Worm (Caenorhabditis elegans) whole organism, early embryonic: ENCODE measurements around the gene puf-5.

Source experiments
- B0310.2 ChIP-seq: sonication (generic microtip); optimal IDR thresholded peaks from 2 replicates; lab custom pipeline; 2016; ENCODE audit warnings: mild to moderate bottlenecking, missing genetic modification characterization, missing compliant biosample characterization
- F13C5.2 ChIP-seq: sonication (generic microtip); optimal IDR thresholded peaks from 2 replicates; lab custom pipeline; 2017; ENCODE audit warnings: mild to moderate bottlenecking, missing genetic modification characterization, inconsistent platforms, missing compliant biosample characterization
- aly-1 ChIP-seq: sonication (generic microtip); optimal IDR thresholded peaks from 2 replicates; lab custom pipeline; 2016; ENCODE audit warnings: missing genetic modification characterization, missing compliant biosample characterization
- ama-1 ChIP-seq: fragments of 150-350 bp; optimal IDR thresholded peaks from 2 replicates; lab custom pipeline; 2014
- ceh-13 ChIP-seq: fragments of 200-800 bp; sonication (Bioruptor generic); optimal IDR thresholded peaks from 2 replicates; lab custom pipeline; 2018; ENCODE audit warnings: mild to moderate bottlenecking, missing genetic modification characterization, missing compliant biosample characterization
- ceh-36 ChIP-seq: sonication (generic microtip); optimal IDR thresholded peaks from 2 replicates; lab custom pipeline; 2016; ENCODE audit warnings: missing genetic modification characterization, inconsistent platforms, missing compliant biosample characterization
- ets-7 ChIP-seq: sonication (generic microtip); optimal IDR thresholded peaks from 2 replicates; lab custom pipeline; 2016; ENCODE audit warnings: missing genotype, missing genetic modification characterization, missing compliant biosample characterization
- flt-1 ChIP-seq: fragments of 200-800 bp; sonication (Bioruptor generic); IDR thresholded peaks from 2 replicates; pipeline ENCODE4 v1.3.6; 2022; ENCODE audit warnings: missing genetic modification characterization, missing compliant biosample characterization
- hmbx-1 ChIP-seq: sonication (generic microtip); optimal IDR thresholded peaks from 2 replicates; lab custom pipeline; 2016; ENCODE audit warnings: mild to moderate bottlenecking, missing genetic modification characterization, missing compliant biosample characterization
- hmg-4 ChIP-seq: fragments of 200-800 bp; sonication (Bioruptor generic); optimal IDR thresholded peaks from 2 replicates; lab custom pipeline; 2018; ENCODE audit warnings: mild to moderate bottlenecking, missing genetic modification characterization, missing compliant biosample characterization
- hnd-1 ChIP-seq: sonication (generic microtip); optimal IDR thresholded peaks from 2 replicates; lab custom pipeline; 2016; ENCODE audit warnings: missing genetic modification characterization, missing compliant biosample characterization
- pes-1 ChIP-seq: fragments of 200-800 bp; sonication (Bioruptor generic); IDR thresholded peaks from 2 replicates; pipeline ENCODE4 v1.3.6; 2022; ENCODE audit warnings: missing genetic modification reagents, missing genetic modification characterization, missing compliant biosample characterization
- scrt-1 ChIP-seq: fragments of 200-800 bp; sonication (Bioruptor generic); IDR thresholded peaks from 2 replicates; pipeline ENCODE4 v1.3.6; 2022; ENCODE audit warnings: missing genetic modification characterization, missing compliant biosample characterization
- sea-1 ChIP-seq: fragments of 200-800 bp; sonication (Bioruptor generic); conservative IDR thresholded peaks from 2 replicates; pipeline ENCODE4 v1.3.6; 2022; ENCODE audit warnings: missing genetic modification characterization, missing compliant biosample characterization
- tbx-11 ChIP-seq: fragments of 200-800 bp; sonication (Bioruptor generic); IDR thresholded peaks from 2 replicates; pipeline ENCODE4 v1.3.6; 2022; ENCODE audit warnings: missing genetic modification characterization, missing compliant biosample characterization
- tbx-37 ChIP-seq: fragments of 200-800 bp; sonication (Bioruptor generic); conservative IDR thresholded peaks from 2 replicates; pipeline ENCODE4 v1.3.6; 2022; ENCODE audit warnings: missing genetic modification reagents, missing genetic modification characterization, missing compliant biosample characterization
- tra-4 ChIP-seq: sonication (generic microtip); optimal IDR thresholded peaks from 2 replicates; lab custom pipeline; 2017; ENCODE audit warnings: missing genetic modification characterization, missing compliant biosample characterization

puf-5 gene

DNA sequence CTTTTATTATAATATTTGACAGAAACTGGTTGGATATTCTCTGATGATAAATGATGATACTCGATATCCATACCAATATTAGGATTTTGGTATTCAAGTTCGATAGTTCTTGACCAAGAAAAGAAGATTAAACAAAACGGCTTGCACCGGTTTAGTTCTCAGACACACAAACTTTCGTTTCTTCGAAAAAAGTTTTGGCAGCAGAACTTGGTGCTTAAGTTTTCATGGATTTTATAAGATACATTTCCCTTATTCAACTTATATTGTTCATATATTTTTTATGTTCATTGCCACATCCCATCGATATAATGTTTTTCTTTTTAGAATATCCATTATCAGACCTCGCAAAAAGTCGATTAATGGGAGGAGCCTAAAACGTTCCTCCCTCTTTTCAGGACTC is 15.3 kb downstream of the puf-5 start, which contains the start of gene aptf-4:
TSS of gene aptf-4 (plus strand) at position 301 of the 400 bp plus-strand sequence.
- TF ChIP-seq hmbx-1 (tag; lab: Kevin White, UChicago), result no peak
- TF ChIP-seq pes-1 (GFP tag; lab: Robert Waterston, UW), result no peak
- TF ChIP-seq hnd-1, result no peak
- no peak for TF ChIP-seq ama-1 (lab: Kevin White, UChicago)
- TF ChIP-seq tra-4, result no peak
- TF ChIP-seq hmg-4 (GFP tag; lab: Kevin White, UChicago), result no peak
- TF ChIP-seq scrt-1 (GFP tag; lab: Robert Waterston, UW), result no peak
- no peak for TF ChIP-seq flt-1 (GFP tag; lab: Robert Waterston, UW)
- TF ChIP-seq sea-1, result no peak
- TF ChIP-seq B0310.2, result no peak
- no peak for TF ChIP-seq ets-7 (tag; lab: Kevin White, UChicago)

DNA sequence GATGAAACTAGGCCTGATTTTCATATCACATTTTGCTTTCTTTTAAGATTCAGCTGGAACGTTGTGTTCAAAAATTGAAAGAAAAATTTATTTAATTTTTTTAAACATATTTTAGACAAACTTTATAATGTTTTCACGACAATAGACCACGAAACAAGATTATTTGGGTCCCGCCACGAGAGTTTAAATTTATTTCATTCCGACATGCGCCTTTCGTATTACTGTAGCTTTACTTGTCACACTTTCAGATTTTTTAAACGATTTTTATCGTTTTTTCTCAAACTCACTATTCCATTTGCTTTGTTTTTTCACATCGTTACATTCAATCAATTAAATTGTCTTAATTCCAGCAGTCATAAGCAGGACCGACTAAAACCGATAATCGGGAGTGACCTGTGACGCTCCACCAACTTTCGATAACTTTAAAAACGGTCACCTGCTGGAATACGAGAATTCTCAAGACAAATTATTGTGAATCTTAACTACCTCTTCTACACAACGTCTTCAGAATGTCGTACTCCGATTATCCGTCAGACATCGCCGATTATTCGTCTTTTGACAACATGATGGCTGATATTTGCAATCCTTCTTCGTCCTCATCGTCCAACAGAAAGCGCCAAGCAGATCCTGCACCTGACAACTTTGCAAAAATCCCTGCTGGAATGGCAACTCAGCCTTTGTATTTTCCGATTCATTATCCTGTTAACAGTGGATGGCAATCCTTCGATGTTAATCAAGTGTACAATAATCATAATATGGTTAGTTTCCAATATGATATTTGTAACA is 18.7 kb downstream of the puf-5 start, which contains the start of gene aptf-3:
TSS of gene aptf-3 (plus strand) at position 351 of the 786 bp plus-strand sequence.
- TF ChIP-seq ama-1 (lab: Kevin White, UChicago) (no peak), ceh-36 (tag; lab: Kevin White, UChicago) (no peak), tbx-37 (no peak), hmg-4 (GFP tag; lab: Kevin White, UChicago) (no peak), tra-4 (no peak), F13C5.2 (tag; lab: Kevin White, UChicago) (no peak), hmbx-1 (tag; lab: Kevin White, UChicago) (no peak)

DNA sequence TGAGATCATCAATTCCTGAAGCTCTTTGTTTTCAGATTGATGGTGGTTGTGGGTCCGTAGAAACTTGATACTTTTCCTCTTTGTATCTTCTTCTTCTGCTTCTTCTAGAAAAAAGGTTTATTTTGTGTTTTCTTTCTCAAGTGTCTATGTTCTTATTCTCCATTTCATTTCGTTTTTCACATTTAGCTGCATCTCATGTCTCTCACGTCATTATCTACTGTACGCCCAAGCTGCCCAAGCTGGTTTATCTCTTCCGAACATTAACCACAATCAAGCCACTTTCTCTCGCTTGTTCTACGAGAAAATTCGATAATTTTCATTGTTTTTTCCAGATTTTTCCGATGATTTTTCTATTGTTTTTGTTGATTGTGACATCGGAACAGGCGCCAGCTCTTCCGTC is 23.9 kb downstream of the puf-5 start, which contains the start of gene F28C6.5:
TSS of gene F28C6.5 (plus strand) at position 301 of the 400 bp plus-strand sequence.
- no peak for TF ChIP-seq F13C5.2 (tag; lab: Kevin White, UChicago)
- no peak for TF ChIP-seq ceh-36 (tag; lab: Kevin White, UChicago)
- TF ChIP-seq ceh-13 (GFP tag; lab: Kevin White, UChicago), result no peak
- TF ChIP-seq B0310.2, result no peak
- TF ChIP-seq tbx-37, result no peak
- TF ChIP-seq hmg-4 (GFP tag; lab: Kevin White, UChicago), result no peak
- no peak for TF ChIP-seq scrt-1 (GFP tag; lab: Robert Waterston, UW)
- TF ChIP-seq aly-1 (tag; lab: Kevin White, UChicago), result no peak
- TF ChIP-seq flt-1 (GFP tag; lab: Robert Waterston, UW), result no peak
- no peak for TF ChIP-seq pes-1 (GFP tag; lab: Robert Waterston, UW)
- no peak for TF ChIP-seq ama-1 (lab: Kevin White, UChicago)
- no peak for TF ChIP-seq tbx-11 (GFP tag; lab: Robert Waterston, UW)
- no peak for TF ChIP-seq tra-4
- TF ChIP-seq hmbx-1 (tag; lab: Kevin White, UChicago), result no peak
- TF ChIP-seq ets-7 (tag; lab: Kevin White, UChicago), result no peak
- no peak for TF ChIP-seq hnd-1
- no peak for TF ChIP-seq sea-1

DNA sequence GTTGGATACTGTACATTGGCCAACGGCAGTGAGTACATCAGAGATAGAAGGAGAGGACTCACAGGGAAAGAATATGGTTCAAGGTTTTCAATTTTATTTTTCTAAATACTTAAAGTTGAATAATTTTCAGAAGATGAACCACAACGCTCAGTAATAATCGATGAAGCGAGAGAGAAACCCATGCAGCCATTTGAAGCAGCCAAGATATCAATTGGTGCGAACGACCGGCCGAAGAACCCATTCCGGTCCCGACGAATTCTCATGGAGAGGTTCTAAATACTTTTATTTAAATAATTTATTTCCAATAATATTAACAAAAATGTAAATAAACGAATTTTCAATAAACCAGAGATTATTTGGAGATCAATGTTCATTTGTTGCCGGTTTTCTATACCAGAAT is 24.8 kb downstream of the puf-5 start, which contains the start of gene pigg-1:
TSS of gene pigg-1 (minus strand) at position 101 of the 400 bp plus-strand sequence.
- no peak for TF ChIP-seq ama-1 (lab: Kevin White, UChicago)
- no peak for TF ChIP-seq ceh-13 (GFP tag; lab: Kevin White, UChicago)
- no peak for TF ChIP-seq ets-7 (tag; lab: Kevin White, UChicago)
- no peak for TF ChIP-seq tbx-11 (GFP tag; lab: Robert Waterston, UW)
- TF ChIP-seq F13C5.2 (tag; lab: Kevin White, UChicago), result no peak
- TF ChIP-seq B0310.2, result no peak

DNA sequence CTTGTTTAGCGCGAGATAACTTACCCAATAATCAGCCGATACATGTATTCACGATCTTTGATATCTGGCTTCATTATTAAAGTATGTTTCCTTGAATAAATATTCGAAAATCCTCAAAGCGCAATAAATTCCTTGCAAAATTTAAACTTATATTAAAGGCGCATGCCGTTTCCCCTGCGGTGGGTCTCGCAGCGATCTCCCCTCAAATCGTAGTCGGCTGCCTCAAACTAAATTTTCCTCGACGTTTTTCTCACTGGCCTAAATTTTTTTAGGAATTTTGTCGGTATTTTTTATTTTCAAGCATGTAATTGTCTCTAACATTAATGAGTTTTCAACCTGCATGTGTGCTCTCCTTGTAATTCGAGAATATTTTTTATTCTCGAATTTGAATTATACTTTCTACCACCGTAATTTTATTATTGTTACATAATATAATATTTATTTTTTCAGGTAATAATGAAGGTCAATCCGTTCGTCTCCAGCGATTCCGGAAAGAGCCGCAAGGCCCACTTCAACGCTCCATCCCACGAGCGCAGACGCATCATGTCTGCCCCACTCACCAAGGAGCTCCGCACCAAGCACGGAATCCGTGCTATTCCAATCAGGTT is 27.1 kb downstream of the puf-5 start, which contains the start of the genes cpf-1 and rpl-26:
TSS of gene cpf-1 (minus strand) at position 104 of the 608 bp plus-strand sequence.
TSS of gene rpl-26 (plus strand) at position 449 of the 608 bp plus-strand sequence.
- TF ChIP-seq hnd-1 (no peak), sea-1 (no peak), B0310.2 (no peak), hmg-4 (GFP tag; lab: Kevin White, UChicago) (no peak), hmbx-1 (tag; lab: Kevin White, UChicago) (no peak), aly-1 (tag; lab: Kevin White, UChicago) (no peak), ama-1 (lab: Kevin White, UChicago) (no peak), tbx-11 (GFP tag; lab: Robert Waterston, UW) (no peak), ceh-13 (GFP tag; lab: Kevin White, UChicago) (no peak), ets-7 (tag; lab: Kevin White, UChicago) (no peak), tra-4 (no peak), F13C5.2 (tag; lab: Kevin White, UChicago) (no peak), scrt-1 (GFP tag; lab: Robert Waterston, UW) (no peak), flt-1 (GFP tag; lab: Robert Waterston, UW) (no peak), pes-1 (GFP tag; lab: Robert Waterston, UW) (no peak), ceh-36 (tag; lab: Kevin White, UChicago) (no peak), tbx-37 (no peak)

DNA sequence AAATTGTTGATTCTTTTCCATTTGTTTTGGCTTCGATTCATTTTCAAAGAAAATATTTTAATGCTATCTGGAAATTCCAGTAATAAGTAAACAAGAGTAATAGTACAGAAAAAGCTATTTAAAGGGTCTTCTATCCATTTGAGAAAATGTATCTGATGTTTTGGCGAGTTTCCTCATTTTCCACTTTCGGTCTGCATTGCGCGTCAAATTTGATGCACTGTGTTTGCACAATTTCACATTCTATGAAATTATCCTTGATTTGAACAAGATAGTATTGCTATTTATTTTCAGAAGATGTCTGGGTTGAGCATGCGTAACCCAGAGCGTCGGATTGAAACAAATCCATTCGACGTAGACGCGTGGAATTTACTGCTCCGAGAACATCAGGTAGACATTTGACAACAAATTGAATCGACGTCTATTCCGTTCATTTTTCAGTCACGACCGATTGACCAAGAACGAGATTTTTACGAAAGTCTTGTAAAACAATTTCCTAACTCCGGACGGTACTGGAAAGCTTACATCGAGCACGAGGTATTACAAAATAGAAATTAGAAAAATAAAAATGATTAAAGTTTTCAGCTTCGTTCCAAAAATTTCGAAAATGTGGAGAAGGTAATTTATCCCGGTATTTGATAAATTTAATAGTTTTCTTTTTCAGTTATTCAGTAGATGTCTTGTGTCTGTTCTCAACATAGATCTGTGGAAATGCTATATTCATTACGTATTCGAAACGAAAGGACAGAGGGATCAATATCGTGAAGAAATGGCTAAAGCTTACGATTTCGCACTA is 28.4 kb downstream of the puf-5 start, which contains the start of gene suf-1:
TSS of gene suf-1 (plus strand) at position 280 of the 793 bp plus-strand sequence.
- TF ChIP-seq hmbx-1 (tag; lab: Kevin White, UChicago), result no peak
- peak; percentile 71 for TF ChIP-seq ama-1 (lab: Kevin White, UChicago)
